Worm (Caenorhabditis elegans): ENCODE results near the gene clec-65.
A peak's percentile ranks its signal among the peaks of the same experiment; 100 is the strongest.

Gene clec-65

DNA sequence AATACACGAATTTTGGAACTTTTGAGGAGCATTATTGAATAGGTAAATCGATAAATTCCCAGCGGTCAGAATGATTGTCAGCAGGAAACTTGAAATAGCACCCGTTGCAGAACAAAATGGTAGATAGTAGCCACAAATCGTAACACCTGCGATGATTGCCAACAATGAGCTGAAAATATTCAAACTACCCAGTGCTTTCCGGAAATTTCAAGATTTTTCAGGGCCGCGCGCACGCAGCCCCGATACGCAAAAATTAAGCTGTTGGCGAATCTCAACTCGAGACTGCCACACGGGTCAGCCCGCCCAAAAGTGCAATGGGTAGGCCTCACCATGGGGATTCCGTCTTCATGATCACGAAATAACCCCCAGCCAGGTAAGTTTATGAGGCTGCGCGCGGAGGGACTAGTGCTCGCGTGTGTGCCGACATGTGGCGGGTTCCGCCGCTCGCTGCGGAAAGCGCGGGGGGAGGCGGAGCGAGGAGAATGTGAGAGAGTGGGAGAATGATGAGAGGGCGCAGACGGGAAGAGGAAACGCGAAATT lies 43.5 kb downstream of the clec-65 start (continued):
- TF ChIP-seq nhr-76 (tag; optimal IDR thresholded peaks at IDR 0.05) (peak; percentile 42), blmp-1 (tag; optimal IDR thresholded peaks at IDR 0.05) (peak; percentile 43), lin-39 (tag; optimal IDR thresholded peaks at IDR 0.05) (peak; percentile 91), ceh-88 (GFP tag; IDR thresholded peaks at IDR 0.05) (peak; percentile 89), snpc-4 (tag; optimal IDR thresholded peaks at IDR 0.05) (peak; percentile 100), unc-86 (tag; optimal IDR thresholded peaks at IDR 0.05) (peak; percentile 91), xbp-1 (tag; optimal IDR thresholded peaks at IDR 0.05) (peak; percentile 94), mep-1 (tag; optimal IDR thresholded peaks at IDR 0.05) (peak; percentile 80), ceh-82 (tag; optimal IDR thresholded peaks at IDR 0.05) (peak; percentile 90 to 94 (median 92)), unc-30 (tag; optimal IDR thresholded peaks at IDR 0.05) (no peak), fkh-4 (tag; optimal IDR thresholded peaks at IDR 0.05; ENCODE audit: borderline replicate concordance) (peak; percentile 44), lin-14 (GFP tag; optimal IDR thresholded peaks at IDR 0.05) (peak; percentile 95), zag-1 (tag; optimal IDR thresholded peaks at IDR 0.05) (no peak)

DNA sequence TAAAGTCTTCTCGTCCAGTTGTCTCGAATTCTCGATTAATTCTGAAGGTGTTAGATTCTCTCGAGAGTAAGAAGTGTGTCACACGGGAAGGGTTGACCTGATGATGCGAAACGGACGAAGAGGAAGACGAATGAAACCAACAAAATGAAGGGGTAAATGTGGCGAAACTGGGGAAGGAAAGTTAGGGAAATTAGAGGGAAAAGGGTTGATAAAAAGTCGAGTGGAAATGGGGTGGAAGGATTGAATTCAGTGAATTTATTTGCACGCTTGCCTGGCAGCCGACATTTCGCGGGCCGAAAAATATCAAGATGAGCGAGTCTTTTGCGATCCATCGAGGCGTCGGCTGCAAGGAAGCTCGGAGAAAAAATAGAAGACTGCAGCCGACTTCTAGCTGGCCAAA lies 47.0 kb downstream of the clec-65 start, which contains the start of gene F58G1.7:
Gene F58G1.7 (minus strand): TSS at position 101 of the 400 bp plus-strand sequence.
- TF ChIP-seq nhr-76 (tag; optimal IDR thresholded peaks at IDR 0.05): no peak
- no peak for TF ChIP-seq ceh-90 (tag; optimal IDR thresholded peaks at IDR 0.05)
- peak; percentile 50 for TF ChIP-seq blmp-1 (tag; optimal IDR thresholded peaks at IDR 0.05)
- TF ChIP-seq nhr-47 (tag; optimal IDR thresholded peaks at IDR 0.05): no peak
- TF ChIP-seq dpl-1 (GFP tag; optimal IDR thresholded peaks at IDR 0.05): no peak
- TF ChIP-seq vab-15 (tag; optimal IDR thresholded peaks at IDR 0.05): no peak

Data from whole organism, L1 larva.